Worm (Caenorhabditis elegans) whole organism, L2 larva: ENCODE results near the gene K11D12.8.

ENCODE experiments used
- C34F6.9 ChIP-seq: fragments of 150-350 bp; optimal IDR thresholded peaks from 2 replicates; lab custom pipeline; 2014; ENCODE audit warnings: missing biosample characterization, missing genetic modification characterization
- F13H6.1 ChIP-seq: sonication (generic microtip); optimal IDR thresholded peaks from 2 replicates; lab custom pipeline; 2016; ENCODE audit warnings: missing genetic modification characterization, missing compliant biosample characterization
- R02D3.7 ChIP-seq: fragments of 150-350 bp; optimal IDR thresholded peaks from 2 replicates; lab custom pipeline; 2014; ENCODE audit warnings: missing biosample characterization, missing genetic modification characterization
- ZK546.5 ChIP-seq: sonication (generic microtip); optimal IDR thresholded peaks from 2 replicates; lab custom pipeline; 2017; ENCODE audit warnings: missing biosample characterization, missing genetic modification characterization
- alr-1 ChIP-seq: fragments of 150-350 bp; optimal IDR thresholded peaks from 2 replicates; lab custom pipeline; 2014; ENCODE audit warnings: missing biosample characterization, missing genetic modification characterization
- ama-1 ChIP-seq: fragments of 150-350 bp; optimal IDR thresholded peaks from 2 replicates; lab custom pipeline; 2018; ENCODE audit warnings: inconsistent platforms
- blmp-1 ChIP-seq: sonication (generic microtip); optimal IDR thresholded peaks from 2 replicates; lab custom pipeline; 2017; ENCODE audit warnings: missing genetic modification characterization, mild to moderate bottlenecking, missing compliant biosample characterization, antibody characterized with exemption, moderate library complexity; ENCODE audit not compliant: insufficient read depth
- ceh-16 ChIP-seq: fragments of 150-350 bp; optimal IDR thresholded peaks from 2 replicates; lab custom pipeline; 2014; ENCODE audit warnings: missing biosample characterization, missing genetic modification characterization
- ceh-82 ChIP-seq: fragments of 150-350 bp; optimal IDR thresholded peaks from 2 replicates; lab custom pipeline; 2014; ENCODE audit warnings: missing biosample characterization, missing genetic modification characterization
- crh-2 ChIP-seq: sonication (generic microtip); optimal IDR thresholded peaks from 2 replicates; lab custom pipeline; 2017; ENCODE audit warnings: missing biosample characterization, missing genetic modification characterization
- dmd-4 ChIP-seq: sonication (generic microtip); optimal IDR thresholded peaks from 2 replicates; lab custom pipeline; 2017; ENCODE audit warnings: missing biosample characterization, missing genetic modification characterization
- elt-1 ChIP-seq: fragments of 150-350 bp; optimal IDR thresholded peaks from 2 replicates; lab custom pipeline; 2014; ENCODE audit warnings: missing biosample characterization, missing genetic modification characterization
- elt-3 ChIP-seq: sonication (generic microtip); optimal IDR thresholded peaks from 2 replicates; lab custom pipeline; 2017; ENCODE audit warnings: missing biosample characterization, missing genetic modification characterization
- fos-1 ChIP-seq: fragments of 150-350 bp; optimal IDR thresholded peaks from 2 replicates; lab custom pipeline; 2014; ENCODE audit warnings: missing biosample characterization, missing genetic modification characterization
- lin-11 ChIP-seq: fragments of 150-350 bp; sonication (generic microtip); optimal IDR thresholded peaks from 2 replicates; lab custom pipeline; 2014; ENCODE audit warnings: missing biosample characterization, missing genetic modification characterization, inconsistent platforms, mixed read lengths
- lin-13 ChIP-seq: fragments of 150-350 bp; optimal IDR thresholded peaks from 2 replicates; lab custom pipeline; 2014; ENCODE audit warnings: missing biosample characterization, missing genetic modification reagents, missing genetic modification characterization
- lin-39 ChIP-seq: fragments of 150-350 bp; optimal IDR thresholded peaks from 2 replicates; lab custom pipeline; 2014; ENCODE audit warnings: missing biosample characterization, missing genetic modification reagents, missing genetic modification characterization
- lsy-2 ChIP-seq, 2 experiments: fragments of 150-350 bp in 1 of 2; sonication (generic microtip) in 1 of 2; optimal IDR thresholded peaks; 2 replicates each; lab custom pipeline; 2014 to 2017; ENCODE audit warnings: missing biosample characterization in 2 of 2, missing genetic modification characterization in 2 of 2
- mbf-1 ChIP-seq: sonication (generic microtip); optimal IDR thresholded peaks from 2 replicates; lab custom pipeline; 2017; ENCODE audit warnings: missing biosample characterization, missing genetic modification characterization
- mdl-1 ChIP-seq, 2 experiments: fragments of 150-350 bp in 1 of 2; sonication (generic microtip) in 1 of 2; optimal IDR thresholded peaks; 2 replicates each; lab custom pipeline; 2017; ENCODE audit warnings: missing biosample characterization in 2 of 2, missing genetic modification characterization in 2 of 2
- nhr-10 ChIP-seq: sonication (generic microtip); optimal IDR thresholded peaks from 2 replicates; lab custom pipeline; 2017; ENCODE audit warnings: missing biosample characterization, missing genetic modification characterization
- nhr-12 ChIP-seq: fragments of 150-350 bp; optimal IDR thresholded peaks from 2 replicates; lab custom pipeline; 2014; ENCODE audit warnings: missing biosample characterization, missing genetic modification characterization
- nhr-129 ChIP-seq: fragments of 150-350 bp; optimal IDR thresholded peaks from 2 replicates; lab custom pipeline; 2014; ENCODE audit warnings: missing biosample characterization, missing genetic modification characterization
- nhr-23 ChIP-seq: fragments of 150-350 bp; optimal IDR thresholded peaks from 2 replicates; lab custom pipeline; 2014; ENCODE audit warnings: missing biosample characterization, missing genetic modification reagents, missing genetic modification characterization
- nhr-237 ChIP-seq: fragments of 150-350 bp; optimal IDR thresholded peaks from 2 replicates; lab custom pipeline; 2014; ENCODE audit warnings: missing biosample characterization, missing genetic modification characterization
- nhr-77 ChIP-seq: fragments of 150-350 bp; optimal IDR thresholded peaks from 2 replicates; lab custom pipeline; 2014; ENCODE audit warnings: missing biosample characterization, missing genetic modification characterization
- peb-1 ChIP-seq: fragments of 150-350 bp; optimal IDR thresholded peaks from 2 replicates; lab custom pipeline; 2014; ENCODE audit warnings: missing biosample characterization, missing genetic modification characterization
- sem-4 ChIP-seq: fragments of 150-350 bp; optimal IDR thresholded peaks from 2 replicates; lab custom pipeline; 2014; ENCODE audit warnings: missing biosample characterization, missing genetic modification reagents, missing genetic modification characterization
- skn-1 ChIP-seq: sonication (generic microtip); optimal IDR thresholded peaks from 2 replicates; lab custom pipeline; 2017; ENCODE audit warnings: missing biosample characterization, missing genetic modification characterization
- sma-3 ChIP-seq: sonication (generic microtip); optimal IDR thresholded peaks from 2 replicates; lab custom pipeline; 2016; ENCODE audit warnings: missing genetic modification reagents, missing genetic modification characterization, missing compliant biosample characterization
- sma-9 ChIP-seq, 2 experiments: fragments of 150-350 bp in 1 of 2; sonication (generic microtip) in 1 of 2; optimal IDR thresholded peaks; 2 replicates each; lab custom pipeline; 2014 to 2016; ENCODE audit warnings: missing genetic modification characterization in 2 of 2, mild to moderate bottlenecking in 1 of 2, missing biosample characterization in 1 of 2, missing compliant biosample characterization in 1 of 2, missing genetic modification reagents in 1 of 2, moderate library complexity in 1 of 2
- unc-39 ChIP-seq: fragments of 150-350 bp; optimal IDR thresholded peaks from 2 replicates; lab custom pipeline; 2014; ENCODE audit warnings: missing biosample characterization, missing genetic modification characterization
- unc-55 ChIP-seq: fragments of 150-350 bp; sonication (generic microtip); optimal IDR thresholded peaks from 3 replicates; lab custom pipeline; 2014; ENCODE audit warnings: missing biosample characterization, missing genetic modification reagents, missing genetic modification characterization
- ztf-11 ChIP-seq: sonication (generic microtip); optimal IDR thresholded peaks from 2 replicates; lab custom pipeline; 2017; ENCODE audit warnings: missing biosample characterization, missing genetic modification characterization

The K11D12.8 gene

DNA sequence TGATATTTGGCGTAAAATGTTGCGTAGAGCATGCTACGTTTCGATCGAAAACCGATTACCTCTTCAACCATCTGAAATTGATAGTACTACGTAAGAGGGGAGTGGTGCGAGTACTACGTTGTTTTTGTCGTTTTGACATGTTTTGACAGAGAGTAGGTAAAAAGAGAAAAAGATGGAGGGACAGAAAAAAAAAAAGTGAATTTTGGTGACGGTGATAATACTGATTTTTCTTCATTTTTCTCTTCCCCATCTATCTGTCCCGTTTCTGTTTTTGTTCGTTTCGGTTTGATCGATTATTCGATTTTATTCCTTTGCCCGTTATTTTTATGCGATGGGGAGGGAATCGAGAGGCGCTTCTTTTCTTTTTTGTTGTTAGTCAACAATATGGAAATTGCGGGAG lies at the start of gene K11D12.8:
K11D12.8 (minus strand) TSS at position 77 of the 400 bp plus-strand sequence.
- TF ChIP-seq nhr-12, result no peak
- no peak for TF ChIP-seq lsy-2 (tag; optimal IDR thresholded peaks at IDR 0.05; lab: Kevin White, UChicago)
- TF ChIP-seq ztf-11, result no peak
- TF ChIP-seq unc-39 (tag; lab: Kevin White, UChicago), result no peak
- no peak for TF ChIP-seq fos-1 (tag; lab: Kevin White, UChicago)
- TF ChIP-seq elt-3 (tag; lab: Kevin White, UChicago), result no peak
- TF ChIP-seq ceh-82 (tag; lab: Kevin White, UChicago), result no peak
- TF ChIP-seq sma-9 (GFP tag; optimal IDR thresholded peaks at IDR 0.05; lab: Kevin White, UChicago), result no peak
- TF ChIP-seq sma-9 (tag; optimal IDR thresholded peaks at IDR 0.05; lab: Kevin White, UChicago), result no peak
- TF ChIP-seq peb-1, result no peak
- TF ChIP-seq blmp-1, result no peak
- TF ChIP-seq lin-39 (tag; lab: Kevin White, UChicago), result no peak
- TF ChIP-seq mbf-1 (tag; lab: Kevin White, UChicago), result no peak
- no peak for TF ChIP-seq sem-4 (tag; lab: Kevin White, UChicago)
- no peak for TF ChIP-seq ama-1 (lab: Kevin White, UChicago)
- TF ChIP-seq R02D3.7 (tag; lab: Kevin White, UChicago), result no peak
- TF ChIP-seq ceh-16 (tag; lab: Kevin White, UChicago), result no peak
- no peak for TF ChIP-seq lin-11
- TF ChIP-seq nhr-23 (tag; lab: Kevin White, UChicago), result no peak
- no peak for TF ChIP-seq sma-3 (GFP tag; lab: Kevin White, UChicago)
- TF ChIP-seq, all 48 proteins: peak for 0

DNA sequence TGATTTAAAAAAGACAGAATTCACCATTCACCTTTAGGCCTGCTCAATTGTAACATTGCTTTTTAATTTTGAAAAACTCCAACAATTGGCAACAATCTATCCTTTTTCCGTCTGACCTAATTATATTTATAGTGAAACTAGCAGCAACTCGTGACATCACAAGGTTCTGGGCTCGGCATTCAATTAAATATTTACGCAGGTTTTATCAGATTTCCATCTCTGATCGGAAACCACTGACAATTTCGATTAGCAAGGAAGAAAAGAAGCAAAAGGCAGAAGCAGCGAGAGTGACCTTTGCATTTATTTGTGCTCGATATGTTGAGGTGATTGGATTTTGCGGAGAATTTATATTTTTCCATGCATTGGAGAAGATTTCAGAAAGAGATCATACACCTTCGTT lies 49.6 kb upstream of the K11D12.8 start:
- TF ChIP-seq lin-13, result no peak
- peak in 1 of 2 experiments; percentile 12 for TF ChIP-seq lsy-2 (tag; optimal IDR thresholded peaks at IDR 0.05; lab: Kevin White, UChicago)

DNA sequence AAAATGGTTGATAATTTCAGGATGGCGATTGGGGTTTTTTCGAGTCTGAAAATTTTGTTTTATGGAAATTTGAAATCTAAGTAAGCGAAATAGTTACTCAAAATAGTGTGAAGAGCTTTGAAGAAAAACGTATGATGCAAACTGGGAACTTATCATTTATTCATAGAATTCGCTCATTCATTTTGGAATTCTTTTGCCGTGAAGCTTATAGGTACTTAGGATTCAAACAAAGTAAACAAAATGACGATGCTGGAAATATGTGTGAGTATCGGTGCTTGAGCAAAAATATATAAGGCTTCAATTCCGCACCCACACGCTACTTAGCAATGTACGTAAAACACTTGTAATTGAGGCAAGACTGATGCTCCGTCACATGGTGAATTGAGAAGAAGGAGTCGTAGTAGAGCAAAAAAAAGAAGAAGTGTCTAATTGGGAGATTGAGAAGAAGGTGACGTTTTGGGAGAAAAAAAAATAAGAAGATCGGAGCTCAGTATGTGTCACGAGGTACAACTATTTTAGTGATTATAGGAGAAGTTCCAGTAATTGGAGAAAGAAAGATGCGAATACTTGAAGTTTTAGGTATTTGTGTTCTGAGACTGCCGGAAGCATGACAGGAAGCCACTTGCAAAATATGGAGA lies 48.8 kb upstream of the K11D12.8 start, which contains the start of gene glb-32:
glb-32 (minus strand) TSS at position 51 of the 638 bp plus-strand sequence.
- TF ChIP-seq crh-2 (tag; lab: Kevin White, UChicago) (no peak), mdl-1 (tag; optimal IDR thresholded peaks at IDR 0.05; lab: Kevin White, UChicago) (no peak), lin-39 (tag; lab: Kevin White, UChicago) (no peak), nhr-23 (tag; lab: Kevin White, UChicago) (no peak), nhr-237 (no peak), alr-1 (no peak), peb-1 (no peak), sem-4 (tag; lab: Kevin White, UChicago) (peak; percentile 48), blmp-1 (no peak), skn-1 (tag; lab: Kevin White, UChicago) (no peak), F13H6.1 (tag; lab: Kevin White, UChicago) (no peak), lin-13 (no peak), nhr-77 (tag; lab: Kevin White, UChicago) (no peak), ZK546.5 (tag; lab: Kevin White, UChicago) (no peak), fos-1 (tag; lab: Kevin White, UChicago) (no peak), elt-1 (tag; lab: Kevin White, UChicago) (no peak), lsy-2 (tag; optimal IDR thresholded peaks at IDR 0.05; lab: Kevin White, UChicago) (peak in 1 of 2 experiments; percentile 7), nhr-10 (no peak), unc-55 (GFP tag; lab: Kevin White, UChicago) (peak; percentile 35)

DNA sequence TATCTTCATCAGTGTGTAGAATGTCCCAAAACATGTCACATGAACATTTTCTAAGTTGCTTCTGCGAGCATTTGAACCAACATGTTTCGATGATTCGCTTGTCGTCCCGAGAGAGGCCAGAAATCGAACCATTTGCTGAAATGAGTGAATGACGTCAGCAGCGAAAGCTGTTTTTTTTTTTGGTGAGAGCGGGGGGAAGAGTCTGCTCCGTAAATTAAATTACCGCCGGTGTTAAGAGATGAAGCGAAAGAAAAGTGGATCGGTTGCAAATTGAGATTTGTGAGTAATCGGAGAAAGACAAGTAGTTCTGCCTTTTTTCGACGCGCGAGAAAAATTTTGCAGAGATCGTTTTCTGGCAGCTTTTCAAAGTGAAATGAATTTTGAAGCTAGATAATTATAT lies 47.5 kb upstream of the K11D12.8 start:
- TF ChIP-seq sma-9 (GFP tag; optimal IDR thresholded peaks at IDR 0.05; lab: Kevin White, UChicago) (peak; percentile 35), sma-9 (tag; optimal IDR thresholded peaks at IDR 0.05; lab: Kevin White, UChicago) (no peak), sem-4 (tag; lab: Kevin White, UChicago) (peak; percentile 39), lin-13 (no peak)

DNA sequence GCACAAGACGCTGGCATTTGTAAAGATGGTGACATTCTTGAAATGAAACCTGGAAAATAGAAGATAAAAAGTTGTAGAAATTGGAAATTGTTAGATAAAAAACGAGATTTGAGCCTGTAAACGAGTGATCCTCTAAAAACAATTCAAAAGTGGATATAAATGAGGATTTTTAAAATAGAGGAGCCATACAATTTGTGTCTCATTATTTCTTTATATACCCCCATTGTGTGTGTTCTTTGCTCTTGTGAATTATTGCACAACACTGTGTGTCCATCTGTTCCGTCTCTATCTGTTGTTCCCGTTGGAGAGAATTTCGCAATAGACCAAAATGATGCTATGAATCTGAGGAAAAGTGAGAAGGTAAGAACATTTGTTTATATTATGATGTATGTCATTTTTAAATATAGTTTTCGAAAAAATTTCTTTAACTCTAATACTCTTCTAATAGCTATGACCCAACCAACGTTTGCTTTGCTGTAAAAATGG lies 46.2 kb upstream of the K11D12.8 start, which contains the start of gene Y58A7A.5:
Y58A7A.5 (minus strand) TSS at position 51 of the 486 bp plus-strand sequence.
- TF ChIP-seq dmd-4 (tag; lab: Kevin White, UChicago), result no peak
- peak; percentile 97 for TF ChIP-seq nhr-129
- peak; percentile 25 for TF ChIP-seq C34F6.9 (tag; lab: Kevin White, UChicago)
- peak in 1 of 2 experiments; percentile 45 for TF ChIP-seq lsy-2 (tag; optimal IDR thresholded peaks at IDR 0.05; lab: Kevin White, UChicago)
- TF ChIP-seq nhr-237, result no peak
- peak; percentile 57 for TF ChIP-seq unc-55 (GFP tag; lab: Kevin White, UChicago)
- TF ChIP-seq sem-4 (tag; lab: Kevin White, UChicago), result peak; percentile 10
- TF ChIP-seq ceh-82 (tag; lab: Kevin White, UChicago), result no peak
- peak; percentile 10 for TF ChIP-seq fos-1 (tag; lab: Kevin White, UChicago)
- peak; percentile 82 for TF ChIP-seq sma-9 (GFP tag; optimal IDR thresholded peaks at IDR 0.05; lab: Kevin White, UChicago)
- no peak for TF ChIP-seq sma-9 (tag; optimal IDR thresholded peaks at IDR 0.05; lab: Kevin White, UChicago)
